Fruit fly (Drosophila melanogaster) whole organism, embryonic: ENCODE data around the gene Cortactin.

Source experiments
- Ada2b ChIP-seq: fragments of 200-800 bp; sonication (Bioruptor generic); IDR thresholded peaks from 2 replicates; pipeline ENCODE4 v1.3.6; 2022; ENCODE audit warnings: missing biosample characterization, missing genetic modification characterization
- Awh ChIP-seq: fragments of 200-800 bp; sonication (Bioruptor generic); IDR thresholded peaks from 2 replicates; pipeline ENCODE4, ENCODE4 v1.3.6; 2022; ENCODE audit warnings: missing biosample characterization, missing genetic modification characterization
- CG11398 ChIP-seq: fragments of 200-800 bp; sonication (Bioruptor generic); optimal IDR thresholded peaks from 2 replicates; lab custom pipeline; 2016; ENCODE audit warnings: missing biosample characterization, missing genetic modification characterization
- CG11696 ChIP-seq: fragments of 200-800 bp; sonication (Bioruptor generic); IDR thresholded peaks from 2 replicates; pipeline ENCODE4 v1.3.6; 2022; ENCODE audit warnings: missing biosample characterization, missing genetic modification characterization
- CG16779 ChIP-seq: fragments of 200-800 bp; sonication (Bioruptor generic); IDR thresholded peaks from 2 replicates; pipeline ENCODE4 v1.3.6; 2022; ENCODE audit warnings: missing biosample characterization, missing genetic modification characterization
- CG17361 ChIP-seq: fragments of 200-800 bp; sonication (Bioruptor generic); IDR thresholded peaks from 3 replicates; pipeline ENCODE4 v1.3.6; 2022; ENCODE audit warnings: missing biosample characterization, missing genetic modification characterization
- CG4360 ChIP-seq: fragments of 200-800 bp; sonication (Bioruptor generic); IDR thresholded peaks from 2 replicates; pipeline ENCODE4 v1.3.6; 2022; ENCODE audit warnings: missing biosample characterization, missing genetic modification characterization
- CG7372 ChIP-seq: fragments of 200-800 bp; sonication (Bioruptor generic); IDR thresholded peaks from 2 replicates; pipeline ENCODE4 v1.3.6; 2022; ENCODE audit warnings: missing biosample characterization, missing genetic modification characterization
- CG7786 ChIP-seq: fragments of 200-800 bp; sonication (Bioruptor generic); optimal IDR thresholded peaks from 2 replicates; lab custom pipeline; 2016; ENCODE audit warnings: missing biosample characterization, missing genetic modification characterization
- Elba2 ChIP-seq: fragments of 200-800 bp; sonication (Bioruptor generic); optimal IDR thresholded peaks from 3 replicates; lab custom pipeline; 2016; ENCODE audit warnings: missing biosample characterization, missing genetic modification characterization
- Gug ChIP-seq: fragments of 200-800 bp; sonication (Bioruptor generic); IDR thresholded peaks from 4 replicates; pipeline ENCODE4 v1.3.6; 2022; ENCODE audit warnings: missing biosample characterization, missing genetic modification characterization
- da ChIP-seq: fragments of 200-800 bp; sonication (Bioruptor generic); optimal IDR thresholded peaks from 2 replicates; lab custom pipeline; 2016; ENCODE audit warnings: missing biosample characterization, missing genetic modification characterization
- gcm2 ChIP-seq: fragments of 200-800 bp; sonication (Bioruptor generic); optimal IDR thresholded peaks from 2 replicates; lab custom pipeline; 2016; ENCODE audit warnings: missing biosample characterization, missing genetic modification characterization

DNA sequence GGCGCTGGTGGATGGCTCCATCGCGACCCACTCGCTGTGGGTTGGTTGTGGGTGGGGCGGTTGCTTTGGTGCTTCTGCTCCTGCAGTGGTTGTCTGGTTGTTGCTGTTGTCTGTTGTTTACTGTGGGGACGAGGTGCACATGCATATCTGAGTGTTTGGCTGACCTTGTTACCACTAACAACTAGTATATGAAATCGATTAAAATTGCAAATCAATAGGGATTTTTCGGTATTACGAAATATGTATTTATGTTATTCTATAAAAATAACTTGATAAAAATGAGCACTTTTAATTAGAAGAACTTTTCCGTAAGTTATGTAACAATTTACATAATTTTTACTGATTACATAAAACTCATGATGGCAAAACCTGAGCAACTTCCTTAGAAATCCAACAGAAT, 21.9 kb downstream of the Cortactin start, which contains the start of gene Dhc93AB:
- TF ChIP-seq CG11696 (GFP tag; lab: Robert Waterston, UW) (no peak), Gug (GFP tag; lab: Robert Waterston, UW) (no peak), Elba2 (GFP tag; lab: Kevin White, UChicago) (no peak), Awh (no peak), gcm2 (GFP tag; lab: Kevin White, UChicago) (no peak), da (no peak), Ada2b (GFP tag; lab: Robert Waterston, UW) (no peak), CG17361 (GFP tag; lab: Robert Waterston, UW) (no peak), CG16779 (GFP tag; lab: Robert Waterston, UW) (no peak), CG7786 (GFP tag; lab: Kevin White, UChicago) (no peak), CG7372 (no peak), CG4360 (GFP tag; lab: Robert Waterston, UW) (no peak), CG11398 (GFP tag; lab: Kevin White, UChicago) (no peak)
